Fruit fly (Drosophila melanogaster): ENCODE results near the gene sr.

DNA sequence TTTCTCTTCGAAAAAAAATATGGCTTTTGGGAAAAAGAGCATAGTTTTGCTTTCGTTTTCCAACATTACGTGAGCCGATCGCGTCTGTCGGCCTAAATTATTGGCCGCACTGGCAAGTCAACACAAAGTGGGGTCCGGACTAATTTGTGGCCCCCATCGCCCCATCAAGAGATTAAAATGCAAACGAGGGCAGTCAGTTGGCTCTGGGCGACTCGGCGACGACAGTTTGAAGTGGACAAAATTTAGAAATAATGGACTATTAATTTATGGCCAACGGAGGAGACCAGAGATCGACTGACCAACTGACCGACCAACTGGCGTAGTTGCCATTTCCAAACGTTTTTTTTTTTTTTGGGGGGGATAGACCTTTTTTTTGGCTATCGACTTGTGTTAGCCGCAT, 7.3 kb upstream of the sr start:
- TF ChIP-seq CG8478 (optimal IDR thresholded peaks at IDR 0.05), result no peak
- TF ChIP-seq CTCF (optimal IDR thresholded peaks at IDR 0.05), result no peak
